Worm (Caenorhabditis elegans) whole organism, L2 larva: ENCODE data around the gene agt-1.

Experiments used
- C34F6.9 ChIP-seq: fragments of 150-350 bp; optimal IDR thresholded peaks from 2 replicates; lab custom pipeline; 2014; ENCODE audit warnings: missing biosample characterization, missing genetic modification characterization
- F13H6.1 ChIP-seq: sonication (generic microtip); optimal IDR thresholded peaks from 2 replicates; lab custom pipeline; 2016; ENCODE audit warnings: missing genetic modification characterization, missing compliant biosample characterization
- Y55F3AM.14 ChIP-seq: fragments of 200-800 bp; sonication (Bioruptor generic); optimal IDR thresholded peaks from 2 replicates; lab custom pipeline; 2018; ENCODE audit warnings: mild to moderate bottlenecking, missing genetic modification characterization, missing compliant biosample characterization
- ZK546.5 ChIP-seq: sonication (generic microtip); optimal IDR thresholded peaks from 2 replicates; lab custom pipeline; 2017; ENCODE audit warnings: missing biosample characterization, missing genetic modification characterization
- alr-1 ChIP-seq: fragments of 150-350 bp; optimal IDR thresholded peaks from 2 replicates; lab custom pipeline; 2014; ENCODE audit warnings: missing biosample characterization, missing genetic modification characterization
- aly-2 ChIP-seq: fragments of 150-350 bp; optimal IDR thresholded peaks from 2 replicates; lab custom pipeline; 2014; ENCODE audit warnings: missing biosample characterization, missing genetic modification characterization
- ama-1 ChIP-seq: fragments of 150-350 bp; optimal IDR thresholded peaks from 2 replicates; lab custom pipeline; 2018; ENCODE audit warnings: inconsistent platforms
- blmp-1 ChIP-seq: sonication (generic microtip); optimal IDR thresholded peaks from 2 replicates; lab custom pipeline; 2017; ENCODE audit warnings: missing genetic modification characterization, mild to moderate bottlenecking, missing compliant biosample characterization, antibody characterized with exemption, moderate library complexity; ENCODE audit not compliant: insufficient read depth
- ceh-16 ChIP-seq: fragments of 150-350 bp; optimal IDR thresholded peaks from 2 replicates; lab custom pipeline; 2014; ENCODE audit warnings: missing biosample characterization, missing genetic modification characterization
- crh-2 ChIP-seq: sonication (generic microtip); optimal IDR thresholded peaks from 2 replicates; lab custom pipeline; 2017; ENCODE audit warnings: missing biosample characterization, missing genetic modification characterization
- dmd-4 ChIP-seq: sonication (generic microtip); optimal IDR thresholded peaks from 2 replicates; lab custom pipeline; 2017; ENCODE audit warnings: missing biosample characterization, missing genetic modification characterization
- egl-27 ChIP-seq: sonication (generic microtip); optimal IDR thresholded peaks from 3 replicates; lab custom pipeline; 2017; ENCODE audit warnings: missing biosample characterization, missing genetic modification reagents, missing genetic modification characterization
- elt-1 ChIP-seq: fragments of 150-350 bp; optimal IDR thresholded peaks from 2 replicates; lab custom pipeline; 2014; ENCODE audit warnings: missing biosample characterization, missing genetic modification characterization
- elt-3 ChIP-seq: sonication (generic microtip); optimal IDR thresholded peaks from 2 replicates; lab custom pipeline; 2017; ENCODE audit warnings: missing biosample characterization, missing genetic modification characterization
- fos-1 ChIP-seq: fragments of 150-350 bp; optimal IDR thresholded peaks from 2 replicates; lab custom pipeline; 2014; ENCODE audit warnings: missing biosample characterization, missing genetic modification characterization
- gmeb-1 ChIP-seq: fragments of 150-350 bp; optimal IDR thresholded peaks from 2 replicates; lab custom pipeline; 2014; ENCODE audit warnings: missing biosample characterization, missing genetic modification characterization
- lin-11 ChIP-seq: fragments of 150-350 bp; sonication (generic microtip); optimal IDR thresholded peaks from 2 replicates; lab custom pipeline; 2014; ENCODE audit warnings: missing biosample characterization, missing genetic modification characterization, inconsistent platforms, mixed read lengths
- lin-13 ChIP-seq: fragments of 150-350 bp; optimal IDR thresholded peaks from 2 replicates; lab custom pipeline; 2014; ENCODE audit warnings: missing biosample characterization, missing genetic modification reagents, missing genetic modification characterization
- lin-39 ChIP-seq: fragments of 150-350 bp; optimal IDR thresholded peaks from 2 replicates; lab custom pipeline; 2014; ENCODE audit warnings: missing biosample characterization, missing genetic modification reagents, missing genetic modification characterization
- lsy-2 ChIP-seq, 2 experiments: fragments of 150-350 bp in 1 of 2; sonication (generic microtip) in 1 of 2; optimal IDR thresholded peaks; 2 replicates each; lab custom pipeline; 2014 to 2017; ENCODE audit warnings: missing biosample characterization in 2 of 2, missing genetic modification characterization in 2 of 2
- mab-5 ChIP-seq: fragments of 150-350 bp; optimal IDR thresholded peaks from 2 replicates; lab custom pipeline; 2014; ENCODE audit warnings: missing biosample characterization, missing genetic modification characterization
- mbf-1 ChIP-seq: sonication (generic microtip); optimal IDR thresholded peaks from 2 replicates; lab custom pipeline; 2017; ENCODE audit warnings: missing biosample characterization, missing genetic modification characterization
- mdl-1 ChIP-seq, 2 experiments: fragments of 150-350 bp in 1 of 2; sonication (generic microtip) in 1 of 2; optimal IDR thresholded peaks; 2 replicates each; lab custom pipeline; 2017; ENCODE audit warnings: missing biosample characterization in 2 of 2, missing genetic modification characterization in 2 of 2
- nhr-10 ChIP-seq: sonication (generic microtip); optimal IDR thresholded peaks from 2 replicates; lab custom pipeline; 2017; ENCODE audit warnings: missing biosample characterization, missing genetic modification characterization
- nhr-11 ChIP-seq: fragments of 150-350 bp; optimal IDR thresholded peaks from 2 replicates; lab custom pipeline; 2014; ENCODE audit warnings: missing biosample characterization, missing genetic modification characterization
- nhr-129 ChIP-seq: fragments of 150-350 bp; optimal IDR thresholded peaks from 2 replicates; lab custom pipeline; 2014; ENCODE audit warnings: missing biosample characterization, missing genetic modification characterization
- nhr-21 ChIP-seq: fragments of 150-350 bp; optimal IDR thresholded peaks from 2 replicates; lab custom pipeline; 2014; ENCODE audit warnings: missing biosample characterization, missing genetic modification characterization
- nhr-23 ChIP-seq: fragments of 150-350 bp; optimal IDR thresholded peaks from 2 replicates; lab custom pipeline; 2014; ENCODE audit warnings: missing biosample characterization, missing genetic modification reagents, missing genetic modification characterization
- nhr-25 ChIP-seq: fragments of 150-350 bp; sonication (generic microtip); optimal IDR thresholded peaks from 3 replicates; lab custom pipeline; 2014; ENCODE audit warnings: missing biosample characterization, missing genetic modification characterization
- nhr-6 ChIP-seq: fragments of 150-350 bp; optimal IDR thresholded peaks from 2 replicates; lab custom pipeline; 2014; ENCODE audit warnings: missing biosample characterization, missing genetic modification characterization
- nhr-77 ChIP-seq: fragments of 150-350 bp; optimal IDR thresholded peaks from 2 replicates; lab custom pipeline; 2014; ENCODE audit warnings: missing biosample characterization, missing genetic modification characterization
- peb-1 ChIP-seq: fragments of 150-350 bp; optimal IDR thresholded peaks from 2 replicates; lab custom pipeline; 2014; ENCODE audit warnings: missing biosample characterization, missing genetic modification characterization
- skn-1 ChIP-seq: sonication (generic microtip); optimal IDR thresholded peaks from 2 replicates; lab custom pipeline; 2017; ENCODE audit warnings: missing biosample characterization, missing genetic modification characterization
- sma-3 ChIP-seq: sonication (generic microtip); optimal IDR thresholded peaks from 2 replicates; lab custom pipeline; 2016; ENCODE audit warnings: missing genetic modification reagents, missing genetic modification characterization, missing compliant biosample characterization
- snpc-4 ChIP-seq: fragments of 150-350 bp; optimal IDR thresholded peaks from 2 replicates; lab custom pipeline; 2014; ENCODE audit warnings: missing biosample characterization, missing genetic modification characterization
- unc-39 ChIP-seq: fragments of 150-350 bp; optimal IDR thresholded peaks from 2 replicates; lab custom pipeline; 2014; ENCODE audit warnings: missing biosample characterization, missing genetic modification characterization
- unc-55 ChIP-seq: fragments of 150-350 bp; sonication (generic microtip); optimal IDR thresholded peaks from 3 replicates; lab custom pipeline; 2014; ENCODE audit warnings: missing biosample characterization, missing genetic modification reagents, missing genetic modification characterization
- unc-62 ChIP-seq: fragments of 150-350 bp; optimal IDR thresholded peaks from 2 replicates; lab custom pipeline; 2014; ENCODE audit warnings: missing biosample characterization, missing genetic modification reagents, missing genetic modification characterization
- ztf-1 ChIP-seq: fragments of 200-800 bp; sonication (Bioruptor generic); conservative IDR thresholded peaks from 2 replicates; pipeline ENCODE4 v1.3.6; 2022; ENCODE audit warnings: missing genetic modification characterization, missing compliant biosample characterization
- ztf-11 ChIP-seq: sonication (generic microtip); optimal IDR thresholded peaks from 2 replicates; lab custom pipeline; 2017; ENCODE audit warnings: missing biosample characterization, missing genetic modification characterization
- ztf-4 ChIP-seq: fragments of 150-350 bp; optimal IDR thresholded peaks from 2 replicates; lab custom pipeline; 2014; ENCODE audit warnings: missing biosample characterization, missing genetic modification characterization

Gene agt-1

DNA sequence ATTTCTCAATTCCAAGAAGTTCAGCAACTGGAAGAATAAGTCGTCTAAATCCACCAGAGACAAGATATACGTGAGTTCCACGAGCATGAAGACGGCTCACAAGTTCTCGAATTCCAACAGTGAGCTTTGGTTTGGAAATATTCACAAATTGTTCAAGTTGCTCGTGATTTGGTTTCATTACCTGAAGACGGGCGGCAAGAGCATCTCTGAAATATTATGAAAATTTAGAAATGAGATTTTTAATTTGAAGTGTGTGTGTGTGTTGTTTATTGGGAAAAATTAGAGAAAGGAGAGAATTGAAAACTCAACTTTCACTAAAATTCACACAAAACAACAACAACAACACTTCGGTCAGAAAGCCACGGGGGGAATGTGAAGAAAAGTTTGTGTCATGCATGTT is 21.6 kb upstream of the agt-1 start:
- TF ChIP-seq nhr-129, result peak; percentile 8
- no peak for TF ChIP-seq nhr-6 (tag; lab: Kevin White, UChicago)

DNA sequence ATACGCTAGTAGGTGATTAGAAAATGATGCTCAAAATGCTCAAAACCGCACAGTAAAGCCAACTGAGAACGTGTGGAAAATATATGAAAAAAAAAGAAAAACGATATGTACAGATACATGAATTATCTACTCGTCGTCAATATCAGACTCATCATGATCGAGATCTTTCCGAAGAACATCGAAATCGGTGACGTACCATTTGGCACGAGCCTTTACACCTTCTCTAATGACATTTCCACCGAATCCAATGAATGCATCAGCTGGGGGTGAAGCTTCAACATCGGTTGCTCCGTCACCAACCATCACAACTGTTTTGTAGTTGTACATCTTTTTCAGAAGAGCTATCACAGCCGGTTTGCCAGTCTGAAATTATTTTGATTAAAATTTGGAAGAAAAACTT is 20.0 kb upstream of the agt-1 start:
- TF ChIP-seq ztf-1 (GFP tag; lab: Robert Waterston, UW), result 0 out of 2 replicates have a peak, but pooled peaks have one; percentile 77
- TF ChIP-seq lin-11 (tag; lab: Kevin White, UChicago), result no peak

DNA sequence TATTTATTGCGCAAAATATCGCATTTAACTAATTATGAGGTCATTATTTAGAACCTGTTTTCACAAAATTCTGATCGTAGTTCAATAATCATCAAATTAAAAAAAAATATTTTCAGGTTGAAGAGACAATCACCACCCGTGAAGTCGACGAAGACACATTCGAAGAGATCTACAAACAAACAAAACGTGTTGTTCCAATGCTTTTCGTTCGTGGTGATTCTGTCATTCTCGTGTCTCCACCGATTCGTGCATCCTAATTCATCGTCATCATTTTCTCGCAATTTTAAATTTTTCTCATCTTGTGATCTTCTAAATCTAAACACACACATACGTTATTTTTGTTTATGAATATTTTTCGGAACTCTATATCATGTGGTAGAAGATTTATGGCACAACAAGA is 19.6 kb upstream of the agt-1 start:
- TF ChIP-seq lsy-2 (tag; optimal IDR thresholded peaks at IDR 0.05; lab: Kevin White, UChicago) (peak in 1 of 2 experiments; percentile 3), sma-3 (no peak), aly-2 (tag; lab: Kevin White, UChicago) (no peak), crh-2 (peak; percentile 9), nhr-11 (tag; lab: Kevin White, UChicago) (no peak), ama-1 (peak; percentile 44), gmeb-1 (tag; lab: Kevin White, UChicago) (peak; percentile 40), peb-1 (tag; lab: Kevin White, UChicago) (no peak), nhr-129 (peak; percentile 16), nhr-10 (tag; lab: Kevin White, UChicago) (no peak), alr-1 (tag; lab: Kevin White, UChicago) (no peak), mbf-1 (tag; lab: Kevin White, UChicago) (no peak), ztf-11 (tag; lab: Kevin White, UChicago) (no peak), nhr-21 (tag; lab: Kevin White, UChicago) (peak; percentile 84), dmd-4 (tag; lab: Kevin White, UChicago) (no peak), skn-1 (tag; lab: Kevin White, UChicago) (no peak), F13H6.1 (tag; lab: Kevin White, UChicago) (no peak), unc-62 (GFP tag; lab: Kevin White, UChicago) (no peak), lin-39 (tag; lab: Kevin White, UChicago) (no peak), ztf-4 (tag; lab: Kevin White, UChicago) (no peak), ztf-1 (GFP tag; lab: Robert Waterston, UW) (no peak), elt-3 (tag; lab: Kevin White, UChicago) (no peak), Y55F3AM.14 (GFP tag; lab: Kevin White, UChicago) (peak; percentile 57), mab-5 (tag; lab: Kevin White, UChicago) (no peak), ceh-16 (no peak), ZK546.5 (no peak), egl-27 (no peak), mdl-1 (tag; optimal IDR thresholded peaks at IDR 0.05; lab: Kevin White, UChicago) (no peak), fos-1 (tag; lab: Kevin White, UChicago) (no peak), unc-39 (no peak), snpc-4 (tag; lab: Kevin White, UChicago) (no peak), C34F6.9 (tag; lab: Kevin White, UChicago) (no peak), unc-55 (GFP tag; lab: Kevin White, UChicago) (peak; percentile 7), nhr-6 (tag; lab: Kevin White, UChicago) (peak; percentile 28), nhr-23 (tag; lab: Kevin White, UChicago) (no peak), blmp-1 (tag; lab: Kevin White, UChicago) (no peak), elt-1 (tag; lab: Kevin White, UChicago) (no peak), nhr-25 (tag; lab: Kevin White, UChicago) (peak; percentile 48)

DNA sequence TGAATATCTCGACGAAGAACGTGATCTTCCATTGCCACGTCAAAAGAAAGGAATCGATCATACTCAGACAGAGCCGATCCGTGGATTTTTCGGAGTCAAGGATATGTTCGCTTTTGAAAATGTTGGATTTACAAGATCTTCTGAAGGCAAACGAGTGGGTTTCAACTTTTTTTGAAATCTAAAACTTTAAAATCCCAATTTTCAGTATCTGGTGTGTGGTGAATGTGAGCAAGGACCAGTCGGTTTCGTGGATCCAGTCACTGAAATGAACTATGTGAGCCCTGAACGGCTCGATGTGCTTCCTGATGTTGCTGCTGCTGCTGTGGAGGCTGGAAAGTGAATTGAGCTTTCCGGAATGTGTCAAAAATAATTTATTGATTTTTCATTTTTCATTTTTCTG is 17.7 kb upstream of the agt-1 start, which contains the start of gene lsm-3:
TSS of gene lsm-3 (plus strand) at position 301 of the 400 bp plus-strand sequence.
- TF ChIP-seq skn-1 (tag; lab: Kevin White, UChicago) (no peak), aly-2 (tag; lab: Kevin White, UChicago) (no peak), lin-13 (GFP tag; lab: Kevin White, UChicago) (no peak), dmd-4 (tag; lab: Kevin White, UChicago) (no peak), mbf-1 (tag; lab: Kevin White, UChicago) (no peak), F13H6.1 (tag; lab: Kevin White, UChicago) (no peak), nhr-77 (tag; lab: Kevin White, UChicago) (no peak), elt-1 (tag; lab: Kevin White, UChicago) (no peak), mab-5 (tag; lab: Kevin White, UChicago) (no peak), ztf-1 (GFP tag; lab: Robert Waterston, UW) (no peak), lin-39 (tag; lab: Kevin White, UChicago) (no peak), Y55F3AM.14 (GFP tag; lab: Kevin White, UChicago) (no peak)
